Fruit fly (Drosophila melanogaster) whole organism, embryonic: ENCODE results near the gene CG16984.

Source experiments
- Antp ChIP-seq: fragments of 200-800 bp; sonication (Bioruptor generic); optimal IDR thresholded peaks from 3 replicates; lab custom pipeline; 2016; ENCODE audit warnings: missing biosample characterization, missing genetic modification characterization
- Asciz ChIP-seq: fragments of 200-800 bp; sonication (Bioruptor generic); optimal IDR thresholded peaks from 2 replicates; lab custom pipeline; 2017; ENCODE audit warnings: missing biosample characterization, mild to moderate bottlenecking, missing genetic modification characterization, missing genetic modification reagents
- Bdp1 ChIP-seq: fragments of 200-800 bp; sonication (Bioruptor generic); optimal IDR thresholded peaks from 3 replicates; lab custom pipeline; 2016; ENCODE audit warnings: missing biosample characterization, missing genetic modification characterization
- CG12391 ChIP-seq: fragments of 200-800 bp; sonication (Bioruptor generic); optimal IDR thresholded peaks from 3 replicates; lab custom pipeline; 2018; ENCODE audit warnings: missing biosample characterization, mild to moderate bottlenecking, missing genetic modification characterization, moderate library complexity
- CG13624 ChIP-seq: fragments of 200-800 bp; sonication (Bioruptor generic); optimal IDR thresholded peaks from 2 replicates; lab custom pipeline; 2016; ENCODE audit warnings: missing biosample characterization, missing genetic modification characterization
- CG15269 ChIP-seq: fragments of 200-800 bp; sonication (Bioruptor generic); optimal IDR thresholded peaks from 2 replicates; lab custom pipeline; 2018; ENCODE audit warnings: missing biosample characterization, mild to moderate bottlenecking, missing genetic modification characterization, moderate library complexity
- CG15514 ChIP-seq: fragments of 200-800 bp; sonication (Bioruptor generic); optimal IDR thresholded peaks from 3 replicates; lab custom pipeline; 2017; ENCODE audit warnings: missing biosample characterization, missing genetic modification characterization, mild to moderate bottlenecking, moderate library complexity, missing genetic modification reagents
- CG18599 ChIP-seq: fragments of 200-800 bp; sonication (Bioruptor generic); optimal IDR thresholded peaks from 3 replicates; lab custom pipeline; 2017; ENCODE audit warnings: missing biosample characterization, missing genetic modification characterization, mild to moderate bottlenecking, moderate library complexity, missing genetic modification reagents
- CG18764 ChIP-seq: fragments of 200-800 bp; sonication (Bioruptor generic); optimal IDR thresholded peaks from 3 replicates; lab custom pipeline; 2016; ENCODE audit warnings: missing biosample characterization, missing genetic modification characterization
- CG2116 ChIP-seq: fragments of 200-800 bp; sonication (Bioruptor generic); optimal IDR thresholded peaks from 3 replicates; lab custom pipeline; 2018; ENCODE audit warnings: missing biosample characterization, mild to moderate bottlenecking, missing genetic modification characterization
- CG30020 ChIP-seq: fragments of 200-800 bp; optimal IDR thresholded peaks from 2 replicates; lab custom pipeline; 2019; ENCODE audit warnings: missing biosample characterization, mild to moderate bottlenecking, missing genetic modification characterization, moderate library complexity
- CG3065 ChIP-seq: fragments of 200-800 bp; sonication (Bioruptor generic); optimal IDR thresholded peaks from 2 replicates; lab custom pipeline; 2016; ENCODE audit warnings: missing biosample characterization, missing genetic modification characterization
- CG33213 ChIP-seq: fragments of 200-800 bp; sonication (Bioruptor generic); optimal IDR thresholded peaks from 3 replicates; lab custom pipeline; 2016; ENCODE audit warnings: missing biosample characterization, missing genetic modification characterization
- CG34224 ChIP-seq: fragments of 200-800 bp; sonication (Bioruptor generic); IDR thresholded peaks from 3 replicates; pipeline ENCODE4 v1.3.6; 2022; ENCODE audit warnings: missing biosample characterization, missing genetic modification characterization; ENCODE audit not compliant: partially characterized antibody
- CG34376 ChIP-seq: fragments of 200-800 bp; sonication (Bioruptor generic); optimal IDR thresholded peaks from 2 replicates; lab custom pipeline; 2018; ENCODE audit warnings: missing biosample characterization, mild to moderate bottlenecking, missing genetic modification characterization
- CG34422 ChIP-seq: fragments of 200-800 bp; sonication (Bioruptor generic); IDR thresholded peaks from 3 replicates; pipeline ENCODE4 v1.3.6; 2022; ENCODE audit warnings: missing biosample characterization, missing genetic modification characterization
- CG43689 ChIP-seq: fragments of 200-800 bp; sonication (Bioruptor generic); IDR thresholded peaks from 2 replicates; pipeline ENCODE4 v1.3.6; 2022; ENCODE audit warnings: missing biosample characterization, missing genetic modification characterization
- CG4707 ChIP-seq: fragments of 200-800 bp; sonication (Bioruptor generic); optimal IDR thresholded peaks from 2 replicates; lab custom pipeline; 2018; ENCODE audit warnings: missing biosample characterization, mild to moderate bottlenecking, missing genetic modification characterization, moderate library complexity
- CG6791 ChIP-seq: fragments of 200-800 bp; sonication (Bioruptor generic); IDR thresholded peaks from 3 replicates; pipeline ENCODE4 v1.3.6; 2022; ENCODE audit warnings: missing biosample characterization, missing genetic modification characterization; ENCODE audit not compliant: partially characterized antibody
- CG7963 ChIP-seq: fragments of 200-800 bp; sonication (Bioruptor generic); IDR thresholded peaks from 3 replicates; pipeline ENCODE4 v1.3.6; 2022; ENCODE audit warnings: missing biosample characterization, missing genetic modification characterization; ENCODE audit not compliant: partially characterized antibody
- CG8290 ChIP-seq, 3 experiments: fragments of 200-800 bp; sonication (Bioruptor generic); optimal IDR thresholded peaks; 2 replicates each; lab custom pipeline; 2016 to 2019; ENCODE audit warnings: missing biosample characterization in 3 of 3, missing genetic modification characterization in 3 of 3, mild to moderate bottlenecking in 2 of 3, moderate library complexity in 1 of 3
- CG8359 ChIP-seq: fragments of 200-800 bp; sonication (Bioruptor generic); optimal IDR thresholded peaks from 2 replicates; lab custom pipeline; 2017; ENCODE audit warnings: missing biosample characterization, mild to moderate bottlenecking, missing genetic modification characterization, borderline replicate concordance
- Elba2 ChIP-seq: fragments of 200-800 bp; sonication (Bioruptor generic); optimal IDR thresholded peaks from 3 replicates; lab custom pipeline; 2016; ENCODE audit warnings: missing biosample characterization, missing genetic modification characterization
- HmgZ ChIP-seq: fragments of 200-800 bp; sonication (Bioruptor generic); optimal IDR thresholded peaks from 2 replicates; lab custom pipeline; 2018; ENCODE audit warnings: missing biosample characterization, mild to moderate bottlenecking, missing genetic modification characterization
- Hr78 ChIP-seq, 2 experiments: fragments of 200-800 bp in 1 of 2; fragments of >200 bp in 1 of 2; sonication (Bioruptor generic) in 1 of 2; optimal IDR thresholded peaks; 2 replicates each; lab custom pipeline; 2017 to 2019; ENCODE audit warnings: missing biosample characterization in 2 of 2, missing genetic modification characterization in 2 of 2, mild to moderate bottlenecking in 1 of 2, moderate library complexity in 1 of 2
- Lpt ChIP-seq: fragments of >200 bp; optimal IDR thresholded peaks from 2 replicates; lab custom pipeline; 2018; ENCODE audit warnings: missing biosample characterization, missing genetic modification characterization
- Myb ChIP-seq: fragments of 200-800 bp; sonication (Bioruptor generic); optimal IDR thresholded peaks from 2 replicates; lab custom pipeline; 2016; ENCODE audit warnings: missing biosample characterization, missing genetic modification characterization
- NFAT ChIP-seq: fragments of 200-800 bp; sonication (Bioruptor generic); IDR thresholded peaks from 2 replicates; pipeline ENCODE4 v1.3.6; 2022; ENCODE audit warnings: missing biosample characterization, missing genetic modification characterization
- Optix ChIP-seq: fragments of 200-800 bp; sonication (Bioruptor generic); IDR thresholded peaks from 3 replicates; pipeline ENCODE4 v1.3.6; 2022; ENCODE audit warnings: missing biosample characterization, missing genetic modification characterization
- Rfx ChIP-seq: fragments of 200-800 bp; sonication (Bioruptor generic); IDR thresholded peaks from 2 replicates; pipeline ENCODE4 v1.3.6; 2022; ENCODE audit warnings: missing biosample characterization, missing genetic modification characterization
- Scr ChIP-seq: fragments of 200-800 bp; sonication (Bioruptor generic); IDR thresholded peaks from 2 replicates; pipeline ENCODE4 v1.3.6; 2022; ENCODE audit warnings: missing biosample characterization, missing genetic modification characterization; ENCODE audit not compliant: partially characterized antibody
- Sin3A ChIP-seq: fragments of >200 bp; optimal IDR thresholded peaks from 2 replicates; lab custom pipeline; 2018
- Sry-δ ChIP-seq: fragments of 200-800 bp; sonication (Bioruptor generic); optimal IDR thresholded peaks from 2 replicates; lab custom pipeline; 2016; ENCODE audit warnings: missing biosample characterization, missing genetic modification characterization
- Usf ChIP-seq: fragments of 200-800 bp; sonication (Bioruptor generic); optimal IDR thresholded peaks from 2 replicates; lab custom pipeline; 2017; ENCODE audit warnings: missing genotype, missing biosample characterization, missing genetic modification characterization
- YL-1 ChIP-seq: fragments of 200-800 bp; sonication (Bioruptor generic); optimal IDR thresholded peaks from 3 replicates; lab custom pipeline; 2017; ENCODE audit warnings: missing biosample characterization, mild to moderate bottlenecking, missing genetic modification characterization
- amos ChIP-seq: fragments of 200-800 bp; sonication (Bioruptor generic); IDR thresholded peaks from 2 replicates; pipeline ENCODE4 v1.3.6; 2022; ENCODE audit warnings: missing biosample characterization, missing genetic modification characterization; ENCODE audit not compliant: partially characterized antibody
- crc ChIP-seq: fragments of 200-800 bp; sonication (Bioruptor generic); optimal IDR thresholded peaks from 2 replicates; lab custom pipeline; 2016; ENCODE audit warnings: missing biosample characterization, missing genetic modification characterization
- croc ChIP-seq: fragments of 200-800 bp; sonication (Bioruptor generic); conservative IDR thresholded peaks from 3 replicates; pipeline ENCODE4 v1.3.6; 2022; ENCODE audit warnings: missing biosample characterization, missing genetic modification characterization
- da ChIP-seq: fragments of 200-800 bp; sonication (Bioruptor generic); optimal IDR thresholded peaks from 2 replicates; lab custom pipeline; 2016; ENCODE audit warnings: missing biosample characterization, missing genetic modification characterization
- esg ChIP-seq: fragments of 200-800 bp; sonication (Bioruptor generic); conservative IDR thresholded peaks from 2 replicates; pipeline ENCODE4 v1.3.6; 2022; ENCODE audit warnings: missing biosample characterization, missing genetic modification characterization
- eve ChIP-seq, 2 experiments: fragments of >200 bp; optimal IDR thresholded peaks; 2 replicates each; lab custom pipeline; 2017; ENCODE audit warnings: missing biosample characterization in 2 of 2, missing genetic modification characterization in 2 of 2
- nerfin-2 ChIP-seq: fragments of 200-800 bp; sonication (Bioruptor generic); IDR thresholded peaks from 2 replicates; pipeline ENCODE4 v1.3.6; 2022; ENCODE audit warnings: missing biosample characterization, missing genetic modification characterization; ENCODE audit not compliant: partially characterized antibody
- pb ChIP-seq: fragments of 200-800 bp; sonication (Bioruptor generic); optimal IDR thresholded peaks from 3 replicates; lab custom pipeline; 2016; ENCODE audit warnings: missing biosample characterization, missing genetic modification characterization
- pho ChIP-seq: fragments of 200-800 bp; sonication (Bioruptor generic); optimal IDR thresholded peaks from 2 replicates; lab custom pipeline; 2016; ENCODE audit warnings: missing biosample characterization, missing genetic modification characterization
- pzg ChIP-seq: fragments of 200-800 bp; sonication (Bioruptor generic); optimal IDR thresholded peaks from 3 replicates; lab custom pipeline; 2018; ENCODE audit warnings: missing biosample characterization, mild to moderate bottlenecking, missing genetic modification characterization, moderate library complexity
- slbo ChIP-seq: fragments of 200-800 bp; sonication (Bioruptor generic); IDR thresholded peaks from 2 replicates; pipeline ENCODE4 v1.3.6; 2022; ENCODE audit warnings: missing biosample characterization, missing genetic modification characterization
- sob ChIP-seq: fragments of 200-800 bp; sonication (Bioruptor generic); IDR thresholded peaks from 2 replicates; pipeline ENCODE4 v1.3.6; 2022; ENCODE audit warnings: missing biosample characterization, missing genetic modification characterization
- tap ChIP-seq: fragments of 200-800 bp; optimal IDR thresholded peaks from 3 replicates; lab custom pipeline; 2019; ENCODE audit warnings: missing biosample characterization, mild to moderate bottlenecking, missing genetic modification characterization, moderate library complexity
- tgo ChIP-seq: fragments of 200-800 bp; sonication (Bioruptor generic); IDR thresholded peaks from 3 replicates; pipeline ENCODE4 v1.3.6; 2022; ENCODE audit warnings: missing biosample characterization, missing genetic modification characterization
- yki ChIP-seq: fragments of >200 bp; optimal IDR thresholded peaks from 3 replicates; lab custom pipeline; 2018

Gene CG16984

dm6 chr3L:2599214-2599730 is 3.7 kb downstream of the CG16984 start, which contains the start of the genes CG16985 and CG12182 (continued):
- TF ChIP-seq Antp (GFP tag; lab: Kevin White, UChicago), result no peak
- no peak for TF ChIP-seq eve (GFP tag; optimal IDR thresholded peaks at IDR 0.05; lab: Kevin White, UChicago)
- no peak for TF ChIP-seq CG8290 (GFP tag; optimal IDR thresholded peaks at IDR 0.05; lab: Kevin White, UChicago)
- no peak for TF ChIP-seq CG8290 (tag; optimal IDR thresholded peaks at IDR 0.05; lab: Kevin White, UChicago)
- no peak for TF ChIP-seq Bdp1 (GFP tag; lab: Kevin White, UChicago)
- no peak for TF ChIP-seq tgo
- 0 out of 3 replicates have a peak, but pooled peaks have one; percentile 14 for TF ChIP-seq CG7963 (GFP tag; lab: Robert Waterston, UW)
- TF ChIP-seq amos, result peak; percentile 48
- no peak for TF ChIP-seq croc (GFP tag; lab: Robert Waterston, UW)
- TF ChIP-seq CG15269 (tag; lab: Kevin White, UChicago), result no peak
- TF ChIP-seq da (GFP tag; lab: Kevin White, UChicago), result no peak
- peak; percentile 8 for TF ChIP-seq pho
- peak; percentile 21 for TF ChIP-seq Sin3A (lab: Kevin White, UChicago)
- peak; percentile 29; the same call in 2 of the 3 replicates for TF ChIP-seq CG34224
- TF ChIP-seq CG30020 (tag; lab: Kevin White, UChicago), result no peak
- TF ChIP-seq NFAT, result no peak
- TF ChIP-seq CG34422 (GFP tag; lab: Robert Waterston, UW), result peak; percentile 55; the same call in 1 of the 3 replicates
- TF ChIP-seq tap (tag; lab: Kevin White, UChicago), result no peak
- no peak for TF ChIP-seq CG43689 (GFP tag; lab: Robert Waterston, UW)
- no peak for TF ChIP-seq CG34376 (GFP tag; lab: Kevin White, UChicago)
- TF ChIP-seq CG8359 (GFP tag; lab: Kevin White, UChicago), result no peak
- TF ChIP-seq Scr (GFP tag; lab: Robert Waterston, UW), result peak; percentile 46; the same call in 1 of the 2 replicates
- TF ChIP-seq CG3065 (GFP tag; lab: Kevin White, UChicago), result no peak
- TF ChIP-seq CG12391 (tag; lab: Kevin White, UChicago), result peak; percentile 5
- TF ChIP-seq Sry-δ (GFP tag; lab: Kevin White, UChicago), result peak; percentile 84
- peak; percentile 26 for TF ChIP-seq CG15514
- peak; percentile 62 for TF ChIP-seq CG2116 (GFP tag; lab: Kevin White, UChicago)
- TF ChIP-seq HmgZ (tag; lab: Kevin White, UChicago), result no peak
- no peak for TF ChIP-seq crc
- no peak for TF ChIP-seq CG18599 (GFP tag; lab: Kevin White, UChicago)
- peak; percentile 33; the same call in 1 of the 3 replicates for TF ChIP-seq CG6791 (GFP tag; lab: Robert Waterston, UW)
- peak; percentile 10 for TF ChIP-seq YL-1 (GFP tag; lab: Kevin White, UChicago)
- TF ChIP-seq CG13624 (GFP tag; lab: Kevin White, UChicago), result peak; percentile 21
- TF ChIP-seq Optix (GFP tag; lab: Robert Waterston, UW), result no peak
- TF ChIP-seq pb (GFP tag; lab: Kevin White, UChicago), result no peak
- peak; percentile 41 for TF ChIP-seq pzg
- TF ChIP-seq Asciz (GFP tag; lab: Kevin White, UChicago), result no peak
- TF ChIP-seq yki (lab: Kevin White, UChicago), result no peak
- TF ChIP-seq Hr78 (GFP tag; optimal IDR thresholded peaks at IDR 0.05; lab: Kevin White, UChicago), result no peak
- peak; percentile 31; the same call in 1 of the 2 replicates for TF ChIP-seq Rfx
- no peak for TF ChIP-seq Usf (GFP tag; lab: Kevin White, UChicago)
- TF ChIP-seq Lpt (GFP tag; lab: Kevin White, UChicago), result no peak
- TF ChIP-seq CG33213, result no peak
- TF ChIP-seq CG18764, result no peak
- TF ChIP-seq Elba2 (GFP tag; lab: Kevin White, UChicago), result no peak
- 0 out of 2 replicates have a peak, but pooled peaks have one; percentile 32 for TF ChIP-seq sob (GFP tag; lab: Robert Waterston, UW)
- no peak for TF ChIP-seq CG4707 (GFP tag; lab: Kevin White, UChicago)
- peak; percentile 29; the same call in 1 of the 2 replicates for TF ChIP-seq nerfin-2 (GFP tag; lab: Robert Waterston, UW)
- 0 out of 2 replicates have a peak, but pooled peaks have one; percentile 31 for TF ChIP-seq slbo (GFP tag; lab: Robert Waterston, UW)
- peak; percentile 78 for TF ChIP-seq Myb (GFP tag; lab: Kevin White, UChicago)
- TF ChIP-seq esg (GFP tag; lab: Robert Waterston, UW), result no peak
